Worm (Caenorhabditis elegans): Measurements from ENCODE around the gene sul-3.

DNA sequence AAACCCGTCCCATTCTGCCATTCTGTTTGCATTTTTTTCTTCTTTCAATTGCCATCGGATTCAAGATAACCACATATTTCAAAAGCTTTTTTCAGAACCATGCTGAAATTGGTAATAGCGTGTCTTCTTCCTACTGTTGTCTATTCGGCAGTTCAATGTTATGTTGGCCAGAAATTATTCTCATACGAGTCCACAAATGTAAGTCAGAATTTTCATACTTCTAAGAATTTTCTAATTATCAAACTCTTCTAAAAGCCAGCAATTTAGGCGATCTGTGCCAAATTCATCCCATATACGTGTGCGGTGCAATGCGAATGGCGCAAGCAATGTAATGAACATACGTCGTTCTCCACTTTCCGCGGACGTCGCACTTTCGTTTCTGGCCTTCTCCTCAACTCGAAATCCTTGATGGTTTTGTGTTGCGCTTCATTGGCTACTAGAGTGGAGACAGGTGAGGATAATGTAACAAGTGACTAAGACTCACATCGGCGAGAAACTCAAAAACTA lies 54.4 kb downstream of the sul-3 start, which contains the start of gene ZK154.1:
- no peak for TF ChIP-seq nhr-28 (tag; optimal IDR thresholded peaks at IDR 0.05)
- TF ChIP-seq nhr-12 (tag; optimal IDR thresholded peaks at IDR 0.05) = no peak
- TF ChIP-seq elt-1 (tag; optimal IDR thresholded peaks at IDR 0.05; ENCODE audit: borderline replicate concordance, insufficient read depth) = no peak
- TF ChIP-seq nhr-76 (tag; optimal IDR thresholded peaks at IDR 0.05) = no peak
- no peak for TF ChIP-seq snpc-4 (tag; optimal IDR thresholded peaks at IDR 0.05)
- TF ChIP-seq bed-3 (GFP tag; optimal IDR thresholded peaks at IDR 0.05) = no peak
- no peak for TF ChIP-seq ces-1 (GFP tag; optimal IDR thresholded peaks at IDR 0.05)

Measured in whole organism, mixed stage, embryonic.